Fruit fly (Drosophila melanogaster): ENCODE results near the gene Cpr65Ax2.

dm6 chr3L:6139924-6140574 lies 10.6 kb downstream of the Cpr65Ax2 start, which contains the start of gene Cpr65Av:
- TF ChIP-seq Pif1A (GFP tag; optimal IDR thresholded peaks at IDR 0.05) (no peak), CG10348 (GFP tag; IDR thresholded peaks at IDR 0.05) (no peak), CG13204 (GFP tag; optimal IDR thresholded peaks at IDR 0.05) (no peak), Snoo (tag; optimal IDR thresholded peaks at IDR 0.05) (no peak), CG8301 (tag; optimal IDR thresholded peaks at IDR 0.05) (no peak), CG12605 (GFP tag; IDR thresholded peaks at IDR 0.05) (no peak), CG9948 (tag; optimal IDR thresholded peaks at IDR 0.05) (no peak), CG17806 (tag; optimal IDR thresholded peaks at IDR 0.05) (no peak), EcR (GFP tag; optimal IDR thresholded peaks at IDR 0.05) (no peak)
